Worm (Caenorhabditis elegans) whole organism, L3 larva: ENCODE data around the gene srh-146.

Source experiments
- nhr-23 ChIP-seq: fragments of 150-350 bp; optimal IDR thresholded peaks from 2 replicates; lab custom pipeline; 2014; ENCODE audit warnings: missing biosample characterization, missing genetic modification reagents, missing genetic modification characterization
- nhr-77 ChIP-seq: fragments of 150-350 bp; optimal IDR thresholded peaks from 2 replicates; lab custom pipeline; 2014; ENCODE audit warnings: missing biosample characterization, missing genetic modification characterization

ce11 chrV:2920125-2920524 lies 6.1 kb downstream of the srh-146 start:
- TF ChIP-seq nhr-77 (tag; lab: Kevin White, UChicago) (no peak), nhr-23 (no peak)
